Fruit fly (Drosophila melanogaster): ENCODE data around the gene CG15638.

DNA sequence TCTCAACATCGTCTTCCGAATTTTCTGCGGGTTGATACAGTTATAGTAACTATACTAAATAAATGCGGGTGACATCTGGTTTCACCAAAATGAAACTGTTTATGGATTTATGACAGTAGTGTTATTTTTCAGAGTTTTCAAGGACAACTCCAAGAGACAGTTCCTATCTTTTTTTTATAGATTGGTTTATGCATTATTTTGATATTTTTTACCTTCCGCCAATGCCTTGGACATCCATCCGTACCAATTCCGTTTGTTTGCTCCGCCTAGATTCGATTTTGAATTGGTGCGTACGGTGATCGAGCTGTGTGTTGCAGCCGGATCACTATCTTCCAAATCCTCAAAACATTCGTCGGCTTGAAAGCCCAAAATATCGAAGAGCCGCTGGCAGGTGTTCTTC lies 6.4 kb upstream of the CG15638 start, which contains the start of gene CG16853:
- TF ChIP-seq CG17806 (tag; optimal IDR thresholded peaks at IDR 0.05) (no peak), D1 (tag; optimal IDR thresholded peaks at IDR 0.05) (no peak)

Data from whole organism, pupa.